Worm (Caenorhabditis elegans) whole organism, dauer: ENCODE results near the gene prdm-14.

Experiments used
- unc-62 ChIP-seq: sonication (generic microtip); optimal IDR thresholded peaks from 2 replicates; lab custom pipeline; 2017; ENCODE audit warnings: missing biosample characterization, missing genetic modification reagents, missing genetic modification characterization

prdm-14 gene

ce11 chrX:9089536-9089935 lies 43.5 kb downstream of the prdm-14 start:
- TF ChIP-seq unc-62 (GFP tag; lab: Kevin White, UChicago): no peak

ce11 chrX:9091380-9091779 lies 45.4 kb downstream of the prdm-14 start:
- no peak for TF ChIP-seq unc-62 (GFP tag; lab: Kevin White, UChicago)

- no peak for TF ChIP-seq unc-62 (GFP tag; lab: Kevin White, UChicago)
These were observed 45.9 kb downstream of the prdm-14 start for ce11 chrX:9091873-9092272.

- TF ChIP-seq unc-62 (GFP tag; lab: Kevin White, UChicago): no peak
These were observed 50.8 kb downstream of the prdm-14 start for ce11 chrX:9096861-9097260.
